Fruit fly (Drosophila melanogaster) whole organism, embryonic: ENCODE data around the gene CG12123.

Experiments
- Aef1 ChIP-seq: fragments of 200-800 bp; sonication (Bioruptor generic); IDR thresholded peaks from 3 replicates; pipeline ENCODE4 v1.3.6; 2022; ENCODE audit warnings: missing biosample characterization, missing genetic modification characterization
- Atf6 ChIP-seq: fragments of 200-800 bp; sonication (Bioruptor generic); IDR thresholded peaks from 2 replicates; pipeline ENCODE4 v1.3.6; 2022; ENCODE audit warnings: missing biosample characterization, missing genetic modification characterization
- BtbVII ChIP-seq: fragments of 200-800 bp; sonication (Bioruptor generic); optimal IDR thresholded peaks from 3 replicates; lab custom pipeline; 2017; ENCODE audit warnings: missing biosample characterization, mild to moderate bottlenecking, missing genetic modification characterization
- CG10274 ChIP-seq: fragments of 200-800 bp; sonication (Bioruptor generic); optimal IDR thresholded peaks from 3 replicates; lab custom pipeline; 2017; ENCODE audit warnings: missing biosample characterization, mild to moderate bottlenecking, missing genetic modification characterization
- CG12391 ChIP-seq: fragments of 200-800 bp; sonication (Bioruptor generic); optimal IDR thresholded peaks from 3 replicates; lab custom pipeline; 2018; ENCODE audit warnings: missing biosample characterization, mild to moderate bottlenecking, missing genetic modification characterization, moderate library complexity
- CG12659 ChIP-seq: fragments of 200-800 bp; sonication (Bioruptor generic); optimal IDR thresholded peaks from 3 replicates; lab custom pipeline; 2017; ENCODE audit warnings: mild to moderate bottlenecking, missing biosample characterization, missing genetic modification reagents, missing genetic modification characterization
- CG12744 ChIP-seq: fragments of 200-800 bp; sonication (Bioruptor generic); optimal IDR thresholded peaks from 2 replicates; lab custom pipeline; 2016; ENCODE audit warnings: missing biosample characterization, missing genetic modification characterization
- CG14965 ChIP-seq: fragments of 200-800 bp; sonication (Bioruptor generic); optimal IDR thresholded peaks from 2 replicates; lab custom pipeline; 2016; ENCODE audit warnings: missing biosample characterization, missing genetic modification characterization, borderline replicate concordance
- CG18599 ChIP-seq: fragments of 200-800 bp; sonication (Bioruptor generic); optimal IDR thresholded peaks from 3 replicates; lab custom pipeline; 2017; ENCODE audit warnings: missing biosample characterization, missing genetic modification characterization, mild to moderate bottlenecking, moderate library complexity, missing genetic modification reagents
- CG2116 ChIP-seq: fragments of 200-800 bp; sonication (Bioruptor generic); optimal IDR thresholded peaks from 3 replicates; lab custom pipeline; 2018; ENCODE audit warnings: missing biosample characterization, mild to moderate bottlenecking, missing genetic modification characterization
- CG2202 ChIP-seq: fragments of 200-800 bp; sonication (Bioruptor generic); optimal IDR thresholded peaks from 2 replicates; lab custom pipeline; 2018; ENCODE audit warnings: missing biosample characterization, mild to moderate bottlenecking, missing genetic modification characterization
- CG31224 ChIP-seq: fragments of 200-800 bp; sonication (Bioruptor generic); IDR thresholded peaks from 2 replicates; pipeline ENCODE4 v1.3.6; 2022; ENCODE audit warnings: missing biosample characterization, missing genetic modification characterization
- CG4854 ChIP-seq: fragments of 200-800 bp; sonication (Bioruptor generic); optimal IDR thresholded peaks from 2 replicates; lab custom pipeline; 2016; ENCODE audit warnings: missing biosample characterization, missing genetic modification characterization, inconsistent platforms
- CG6689 ChIP-seq: fragments of 200-800 bp; sonication (Bioruptor generic); IDR thresholded peaks from 2 replicates; pipeline ENCODE4 v1.3.6; 2022; ENCODE audit warnings: missing biosample characterization, missing genetic modification characterization
- CG6765 ChIP-seq: fragments of 200-800 bp; sonication (Bioruptor generic); optimal IDR thresholded peaks from 3 replicates; lab custom pipeline; 2017; ENCODE audit warnings: missing biosample characterization, mild to moderate bottlenecking, missing genetic modification characterization
- CG6813 ChIP-seq: fragments of 200-800 bp; sonication (Bioruptor generic); optimal IDR thresholded peaks from 2 replicates; lab custom pipeline; 2017; ENCODE audit warnings: missing biosample characterization, missing genetic modification characterization, mild to moderate bottlenecking, moderate library complexity, missing genetic modification reagents
- CG7928 ChIP-seq: fragments of 200-800 bp; sonication (Bioruptor generic); optimal IDR thresholded peaks from 2 replicates; lab custom pipeline; 2017; ENCODE audit warnings: missing biosample characterization, mild to moderate bottlenecking, missing genetic modification characterization
- CG8290 ChIP-seq, 3 experiments: fragments of 200-800 bp; sonication (Bioruptor generic); optimal IDR thresholded peaks; 2 replicates each; lab custom pipeline; 2016 to 2019; ENCODE audit warnings: missing biosample characterization in 3 of 3, missing genetic modification characterization in 3 of 3, mild to moderate bottlenecking in 2 of 3, moderate library complexity in 1 of 3
- CG8478 ChIP-seq: fragments of >200 bp; optimal IDR thresholded peaks from 2 replicates; lab custom pipeline; 2018
- CrebB ChIP-seq: fragments of 200-800 bp; sonication (Bioruptor generic); optimal IDR thresholded peaks from 3 replicates; lab custom pipeline; 2018; ENCODE audit warnings: missing biosample characterization, mild to moderate bottlenecking, missing genetic modification characterization
- H2.0 ChIP-seq: fragments of 200-800 bp; sonication (Bioruptor generic); IDR thresholded peaks from 2 replicates; pipeline ENCODE4 v1.3.6; 2022; ENCODE audit warnings: missing biosample characterization, missing genetic modification characterization
- HLH3B ChIP-seq: fragments of 200-800 bp; sonication (Bioruptor generic); IDR thresholded peaks from 2 replicates; pipeline ENCODE4 v1.3.6; 2022; ENCODE audit warnings: missing biosample characterization, missing genetic modification characterization
- HLHmδ ChIP-seq: fragments of 200-800 bp; sonication (Bioruptor generic); optimal IDR thresholded peaks from 2 replicates; lab custom pipeline; 2018; ENCODE audit warnings: missing biosample characterization, mild to moderate bottlenecking, missing genetic modification characterization, moderate library complexity
- Hey ChIP-seq: fragments of 200-800 bp; sonication (Bioruptor generic); optimal IDR thresholded peaks from 3 replicates; lab custom pipeline; 2018; ENCODE audit warnings: missing biosample characterization, mild to moderate bottlenecking, missing genetic modification characterization
- HmgZ ChIP-seq: fragments of 200-800 bp; sonication (Bioruptor generic); optimal IDR thresholded peaks from 2 replicates; lab custom pipeline; 2018; ENCODE audit warnings: missing biosample characterization, mild to moderate bottlenecking, missing genetic modification characterization
- Hr39 ChIP-seq: fragments of >200 bp; optimal IDR thresholded peaks from 2 replicates; lab custom pipeline; 2017
- MTF-1 ChIP-seq: fragments of 200-800 bp; sonication (Bioruptor generic); optimal IDR thresholded peaks from 2 replicates; lab custom pipeline; 2018; ENCODE audit warnings: missing biosample characterization, mild to moderate bottlenecking, missing genetic modification characterization, borderline replicate concordance
- Meics ChIP-seq: fragments of 200-800 bp; sonication (Bioruptor generic); optimal IDR thresholded peaks from 2 replicates; lab custom pipeline; 2017; ENCODE audit warnings: missing biosample characterization, mild to moderate bottlenecking, missing genetic modification characterization
- Poxn ChIP-seq: fragments of 200-800 bp; sonication (Bioruptor generic); IDR thresholded peaks from 2 replicates; pipeline ENCODE4 v1.3.6; 2022; ENCODE audit warnings: missing biosample characterization, missing genetic modification characterization
- Ptx1 ChIP-seq: fragments of 200-800 bp; sonication (Bioruptor generic); IDR thresholded peaks from 2 replicates; pipeline ENCODE4 v1.3.6; 2022; ENCODE audit warnings: missing biosample characterization, missing genetic modification characterization
- Trl ChIP-seq, 3 experiments: fragments of >200 bp in 2 of 3; fragments of 200-800 bp in 1 of 3; sonication (Bioruptor generic) in 1 of 3; optimal IDR thresholded peaks; 2 replicates in 1 of 3; 3 replicates in 2 of 3; lab custom pipeline; 2016 to 2017; ENCODE audit warnings: missing biosample characterization in 1 of 3, missing genetic modification characterization in 1 of 3
- Xrp1 ChIP-seq: fragments of 200-800 bp; sonication (Bioruptor generic); IDR thresholded peaks from 2 replicates; pipeline ENCODE4 v1.3.6; 2022; ENCODE audit warnings: missing biosample characterization, missing genetic modification characterization
- ash1 ChIP-seq: fragments of 200-800 bp; sonication (Bioruptor generic); optimal IDR thresholded peaks from 2 replicates; lab custom pipeline; 2018; ENCODE audit warnings: missing biosample characterization, mild to moderate bottlenecking, missing genetic modification characterization
- ci ChIP-seq: fragments of 200-800 bp; sonication (Bioruptor generic); IDR thresholded peaks from 3 replicates; pipeline ENCODE4 v1.3.6; 2022; ENCODE audit warnings: missing biosample characterization, missing genetic modification characterization
- dati ChIP-seq: fragments of 200-800 bp; sonication (Bioruptor generic); IDR thresholded peaks from 2 replicates; pipeline ENCODE4 v1.3.6; 2022; ENCODE audit warnings: missing biosample characterization, missing genetic modification characterization
- gce ChIP-seq: fragments of 200-800 bp; sonication (Bioruptor generic); IDR thresholded peaks from 3 replicates; pipeline ENCODE4 v1.3.6; 2022; ENCODE audit warnings: missing biosample characterization, missing genetic modification characterization
- jing ChIP-seq: fragments of 200-800 bp; sonication (Bioruptor generic); optimal IDR thresholded peaks from 2 replicates; lab custom pipeline; 2018; ENCODE audit warnings: missing biosample characterization, mild to moderate bottlenecking, missing genetic modification characterization
- ken ChIP-seq: fragments of 200-800 bp; sonication (Bioruptor generic); IDR thresholded peaks from 3 replicates; pipeline ENCODE4 v1.3.6; 2022; ENCODE audit warnings: missing biosample characterization, missing genetic modification characterization
- lov ChIP-seq, 2 experiments: fragments of 200-800 bp in 1 of 2; fragments of >200 bp in 1 of 2; sonication (Bioruptor generic) in 1 of 2; IDR thresholded peaks in 1 of 2; optimal IDR thresholded peaks in 1 of 2; 2 replicates in 1 of 2; 3 replicates in 1 of 2; pipeline versions ENCODE4 v1.3.6 to Lab custom; 2017 to 2022; ENCODE audit warnings: missing biosample characterization in 1 of 2, missing genetic modification characterization in 1 of 2
- oc ChIP-seq: fragments of 200-800 bp; sonication (Bioruptor generic); optimal IDR thresholded peaks from 2 replicates; lab custom pipeline; 2018; ENCODE audit warnings: missing biosample characterization, mild to moderate bottlenecking, missing genetic modification characterization, moderate library complexity
- onecut ChIP-seq: fragments of 200-800 bp; sonication (Bioruptor generic); IDR thresholded peaks from 2 replicates; pipeline ENCODE4 v1.3.6; 2022; ENCODE audit warnings: missing biosample characterization, missing genetic modification characterization
- prd ChIP-seq, 3 experiments: fragments of >200 bp in 2 of 3; fragments of 200-800 bp in 1 of 3; sonication (Bioruptor generic) in 1 of 3; optimal IDR thresholded peaks in 2 of 3; IDR thresholded peaks in 1 of 3; 2 replicates in 2 of 3; 3 replicates in 1 of 3; pipeline versions ENCODE4 v1.3.6 to Lab custom; 2017 to 2022; ENCODE audit warnings: missing biosample characterization in 1 of 3, missing genetic modification characterization in 1 of 3
- run ChIP-seq: fragments of 200-800 bp; sonication (Bioruptor generic); optimal IDR thresholded peaks from 3 replicates; lab custom pipeline; 2018; ENCODE audit warnings: missing biosample characterization, mild to moderate bottlenecking, missing genetic modification characterization
- sqz ChIP-seq: fragments of 200-800 bp; sonication (Bioruptor generic); optimal IDR thresholded peaks from 3 replicates; lab custom pipeline; 2018; ENCODE audit warnings: missing biosample characterization, mild to moderate bottlenecking, missing genetic modification characterization
- tgo ChIP-seq: fragments of 200-800 bp; sonication (Bioruptor generic); IDR thresholded peaks from 3 replicates; pipeline ENCODE4 v1.3.6; 2022; ENCODE audit warnings: missing biosample characterization, missing genetic modification characterization
- tll ChIP-seq, 2 experiments: fragments of 200-800 bp in 1 of 2; fragments of >200 bp in 1 of 2; sonication (Bioruptor generic) in 1 of 2; optimal IDR thresholded peaks; 2 replicates each; lab custom pipeline; 2017 to 2019; ENCODE audit warnings: missing biosample characterization in 2 of 2, missing genetic modification characterization in 2 of 2, mild to moderate bottlenecking in 1 of 2, moderate library complexity in 1 of 2
- unpg ChIP-seq: fragments of 200-800 bp; sonication (Bioruptor generic); optimal IDR thresholded peaks from 3 replicates; lab custom pipeline; 2018; ENCODE audit warnings: missing biosample characterization, mild to moderate bottlenecking, missing genetic modification characterization, moderate library complexity
- wdn ChIP-seq: fragments of 200-800 bp; sonication (Bioruptor generic); IDR thresholded peaks from 2 replicates; pipeline ENCODE4 v1.3.6; 2022; ENCODE audit warnings: missing biosample characterization, missing genetic modification characterization
- zen ChIP-seq: fragments of 200-800 bp; sonication (Bioruptor generic); optimal IDR thresholded peaks from 3 replicates; lab custom pipeline; 2018; ENCODE audit warnings: missing biosample characterization, mild to moderate bottlenecking, missing genetic modification characterization, moderate library complexity

The CG12123 gene

DNA sequence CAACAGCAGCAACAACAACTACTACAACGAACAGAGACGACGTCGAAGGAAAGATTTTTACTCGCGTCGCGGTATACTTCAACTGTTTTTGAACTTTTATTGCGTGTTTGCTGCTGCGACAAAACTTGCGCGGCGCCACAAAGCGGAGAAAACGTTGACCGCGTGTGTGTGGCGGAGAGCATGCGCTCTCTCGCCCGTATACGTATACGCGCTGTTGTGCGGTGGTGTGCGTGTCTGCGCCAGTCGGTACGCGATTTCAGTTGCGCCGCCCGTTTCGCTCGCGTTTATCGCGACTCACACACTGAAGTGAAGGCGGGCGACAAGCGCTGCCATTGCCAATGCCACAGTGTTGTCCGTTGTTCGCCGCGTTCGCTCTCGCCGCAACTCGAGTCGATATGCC, 32.4 kb downstream of the CG12123 start (continued):
- TF ChIP-seq ci (GFP tag; lab: Robert Waterston, UW) (peak; percentile 96), H2.0 (GFP tag; lab: Robert Waterston, UW) (0 out of 2 replicates have a peak, but pooled peaks have one; percentile 18), gce (GFP tag; lab: Robert Waterston, UW) (peak; percentile 56; the same call in 1 of the 3 replicates), HLH3B (GFP tag; lab: Robert Waterston, UW) (peak; percentile 75; the same call in 1 of the 2 replicates), tgo (GFP tag; lab: Robert Waterston, UW) (no peak), CG12391 (peak; percentile 27), wdn (GFP tag; lab: Robert Waterston, UW) (peak; percentile 84), CG10274 (GFP tag; lab: Kevin White, UChicago) (no peak), Xrp1 (peak; percentile 74), CG6765 (peak; percentile 90), CG12659 (no peak), CG12744 (no peak), Atf6 (peak; percentile 97), CrebB (peak; percentile 90), dati (GFP tag; lab: Robert Waterston, UW) (no peak), HmgZ (peak; percentile 75), Aef1 (GFP tag; lab: Robert Waterston, UW) (no peak), CG2116 (GFP tag; lab: Kevin White, UChicago) (peak; percentile 9), CG18599 (GFP tag; lab: Kevin White, UChicago) (peak; percentile 76), CG8290 (GFP tag; optimal IDR thresholded peaks at IDR 0.05; lab: Kevin White, UChicago) (no peak), CG8290 (tag; optimal IDR thresholded peaks at IDR 0.05; lab: Kevin White, UChicago) (peak in 1 of 2 experiments; percentile 73), Hr39 (lab: Kevin White, UChicago) (no peak), jing (GFP tag; lab: Kevin White, UChicago) (no peak), CG14965 (GFP tag; lab: Kevin White, UChicago) (no peak), MTF-1 (GFP tag; lab: Kevin White, UChicago) (peak; percentile 57), ken (GFP tag; lab: Robert Waterston, UW) (0 out of 3 replicates have a peak, but pooled peaks have one; percentile 46), unpg (GFP tag; lab: Kevin White, UChicago) (peak; percentile 31), zen (tag; lab: Kevin White, UChicago) (no peak), Ptx1 (no peak), Trl (optimal IDR thresholded peaks at IDR 0.05; lab: Kevin White, UChicago) (peak in 1 of 2 experiments; percentile 66), Trl (GFP tag; optimal IDR thresholded peaks at IDR 0.05; lab: Kevin White, UChicago) (no peak), BtbVII (GFP tag; lab: Kevin White, UChicago) (peak; percentile 74), sqz (GFP tag; lab: Kevin White, UChicago) (peak; percentile 61), CG4854 (GFP tag; lab: Kevin White, UChicago) (no peak), CG6813 (GFP tag; lab: Kevin White, UChicago) (peak; percentile 51), CG6689 (no peak), ash1 (GFP tag; lab: Kevin White, UChicago) (peak; percentile 58), CG7928 (GFP tag; lab: Kevin White, UChicago) (no peak), oc (tag; lab: Kevin White, UChicago) (peak; percentile 16), CG2202 (tag; lab: Kevin White, UChicago) (no peak), run (peak; percentile 27), prd (optimal IDR thresholded peaks at IDR 0.05; lab: Kevin White, UChicago) (no peak), prd (GFP tag; IDR thresholded peaks at IDR 0.05; lab: Robert Waterston, UW) (peak; percentile 36; the same call in 1 of the 3 replicates), HLHmδ (peak; percentile 95), CG31224 (peak; percentile 78), lov (optimal IDR thresholded peaks at IDR 0.05; lab: Kevin White, UChicago) (no peak), lov (GFP tag; IDR thresholded peaks at IDR 0.05; lab: Robert Waterston, UW) (peak; percentile 76; the same call in 2 of the 3 replicates), Hey (tag; lab: Kevin White, UChicago) (peak; percentile 76), onecut (GFP tag; lab: Robert Waterston, UW) (peak; percentile 91), CG8478 (lab: Kevin White, UChicago) (peak; percentile 84), tll (GFP tag; optimal IDR thresholded peaks at IDR 0.05; lab: Kevin White, UChicago) (no peak), Meics (GFP tag; lab: Kevin White, UChicago) (peak; percentile 57), Poxn (GFP tag; lab: Robert Waterston, UW) (0 out of 2 replicates have a peak, but pooled peaks have one; percentile 28)
